Worm (Caenorhabditis elegans): ENCODE results near the gene srv-27.
"Not testable (repeated sequence)": the region's sequence is repeated elsewhere in the genome, so short reads cannot be mapped to it uniquely, and the experiment has no call there.

The srv-27 gene

DNA sequence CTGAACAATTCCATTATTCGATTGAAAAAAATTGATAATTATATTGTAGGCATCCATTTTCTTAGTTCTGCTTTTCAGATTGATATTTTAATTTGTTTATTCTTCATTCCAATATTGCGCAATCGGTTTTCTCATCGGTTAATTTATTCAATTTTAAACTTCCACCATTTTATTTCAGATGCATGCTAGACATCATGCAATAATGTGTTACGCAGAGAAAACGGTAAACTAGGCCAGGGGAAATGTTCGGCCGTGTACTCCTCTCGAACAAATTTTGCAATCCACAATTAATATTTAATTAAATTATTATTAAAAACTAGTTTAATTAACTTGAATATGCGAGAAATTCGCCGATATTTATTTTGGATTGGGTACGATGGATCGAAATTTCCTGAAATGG is 23.5 kb upstream of the srv-27 start, which contains the start of gene Y73B6BL.29 (continued):
- TF ChIP-seq ceh-18 (tag; optimal IDR thresholded peaks at IDR 0.05) (peak; percentile 27), pag-3 (tag; optimal IDR thresholded peaks at IDR 0.05; ENCODE audit: borderline replicate concordance) (no peak), ceh-22 (tag; optimal IDR thresholded peaks at IDR 0.05) (no peak), gmeb-2 (tag; optimal IDR thresholded peaks at IDR 0.05) (peak; percentile 18), ztf-16 (tag; optimal IDR thresholded peaks at IDR 0.05) (peak; percentile 17), mec-3 (tag; optimal IDR thresholded peaks at IDR 0.05; ENCODE audit: borderline replicate concordance) (peak; percentile 73), hlh-13 (GFP tag; optimal IDR thresholded peaks at IDR 0.05) (no peak), unc-86 (tag; optimal IDR thresholded peaks at IDR 0.05) (peak; percentile 12), C08G9.2 (tag; optimal IDR thresholded peaks at IDR 0.05) (peak; percentile 93), unc-42 (tag; optimal IDR thresholded peaks at IDR 0.05) (peak; percentile 82), rnt-1 (tag; optimal IDR thresholded peaks at IDR 0.05) (peak; percentile 59), pax-1 (tag; optimal IDR thresholded peaks at IDR 0.05) (peak; percentile 63), zip-5 (tag; optimal IDR thresholded peaks at IDR 0.05) (peak; percentile 84), ceh-48 (tag; optimal IDR thresholded peaks at IDR 0.05) (no peak), sox-4 (tag; optimal IDR thresholded peaks at IDR 0.05) (no peak)

DNA sequence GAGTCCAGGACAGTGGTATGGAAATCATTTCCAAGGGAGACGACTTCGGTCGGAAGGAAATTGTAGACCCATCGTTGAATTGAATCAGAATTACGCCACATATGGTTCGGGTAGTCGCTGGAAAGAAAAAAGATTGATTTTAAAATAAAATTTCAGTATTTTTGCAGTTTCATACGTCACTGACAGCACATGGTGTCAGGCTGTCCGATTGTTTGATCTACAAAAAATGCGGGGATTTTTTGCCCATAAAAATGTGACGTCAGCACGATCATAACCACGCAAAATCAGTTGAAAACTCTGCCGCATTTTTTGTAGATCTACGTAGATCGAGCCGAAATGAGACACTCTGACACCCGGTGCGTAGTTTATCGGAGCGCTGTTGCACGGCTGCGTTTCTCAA is 19.2 kb upstream of the srv-27 start, which contains the start of gene Y73B6BL.12:
Y73B6BL.12 (minus strand) TSS at position 101 of the 400 bp plus-strand sequence.
- TF ChIP-seq pag-3 (tag; optimal IDR thresholded peaks at IDR 0.05; ENCODE audit: borderline replicate concordance); lin-11 (tag; optimal IDR thresholded peaks at IDR 0.05); ahr-1 (tag; optimal IDR thresholded peaks at IDR 0.05): not testable (repeated sequence)

DNA sequence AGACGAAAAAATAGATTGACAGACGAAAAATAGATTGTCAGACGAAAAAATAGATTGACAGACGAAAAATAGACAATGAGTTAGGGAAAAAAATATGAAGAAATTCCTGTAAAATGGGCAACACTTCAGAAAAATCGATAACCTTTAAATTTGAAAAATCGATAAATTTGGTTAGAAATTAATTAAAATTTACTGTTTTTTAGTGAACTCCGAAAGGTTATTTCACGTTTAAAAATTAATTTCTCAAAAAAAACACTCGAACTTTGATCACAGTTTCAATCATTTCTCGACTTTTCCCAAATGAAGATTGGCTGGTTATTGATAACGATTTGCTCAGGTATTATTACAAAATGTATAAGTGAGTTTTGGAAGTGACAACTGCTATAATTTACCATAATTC is 9.3 kb upstream of the srv-27 start, which contains the start of gene csp-2:
csp-2 (plus strand) TSS at position 301 of the 400 bp plus-strand sequence.
- no peak for TF ChIP-seq unc-3 (GFP tag; conservative IDR thresholded peaks at IDR 0.05)
- no peak for TF ChIP-seq unc-3 (tag; optimal IDR thresholded peaks at IDR 0.05)

- no peak for TF ChIP-seq nhr-11 (tag; optimal IDR thresholded peaks at IDR 0.05)
- no peak for TF ChIP-seq hlh-6 (tag; optimal IDR thresholded peaks at IDR 0.05)
- no peak for TF ChIP-seq hlh-8 (tag; optimal IDR thresholded peaks at IDR 0.05)
- no peak for TF ChIP-seq syd-9 (tag; optimal IDR thresholded peaks at IDR 0.05)
- TF ChIP-seq T23F11.4 (GFP tag; optimal IDR thresholded peaks at IDR 0.05) = no peak
- TF ChIP-seq ceh-9 (tag; optimal IDR thresholded peaks at IDR 0.05) = no peak
- no peak for TF ChIP-seq unc-55 (GFP tag; optimal IDR thresholded peaks at IDR 0.05)
- no peak for TF ChIP-seq dve-1 (tag; optimal IDR thresholded peaks at IDR 0.05)
- TF ChIP-seq tbx-7 (tag; optimal IDR thresholded peaks at IDR 0.05) = no peak
- TF ChIP-seq unc-3 (GFP tag; conservative IDR thresholded peaks at IDR 0.05) = no peak
- no peak for TF ChIP-seq unc-3 (tag; optimal IDR thresholded peaks at IDR 0.05)
- TF ChIP-seq ceh-2 (tag; optimal IDR thresholded peaks at IDR 0.05) = no peak
- TF ChIP-seq zip-5 (tag; optimal IDR thresholded peaks at IDR 0.05) = no peak
- TF ChIP-seq sdc-2 (tag; optimal IDR thresholded peaks at IDR 0.05) = no peak
These were observed 5.5 kb upstream of the srv-27 start, which contains the start of gene srv-25 for ce11 chrIV:6303642-6304041. srv-25 (minus strand) TSS chrIV:6303742.

- TF ChIP-seq fkh-6 (tag; optimal IDR thresholded peaks at IDR 0.05) (no peak), hlh-6 (tag; optimal IDR thresholded peaks at IDR 0.05) (no peak), unc-3 (GFP tag; conservative IDR thresholded peaks at IDR 0.05) (no peak), unc-3 (tag; optimal IDR thresholded peaks at IDR 0.05) (no peak), C38D4.7 (GFP tag; optimal IDR thresholded peaks at IDR 0.05) (no peak), tbx-7 (tag; optimal IDR thresholded peaks at IDR 0.05) (no peak), dve-1 (tag; optimal IDR thresholded peaks at IDR 0.05) (no peak), ceh-45 (GFP tag; IDR thresholded peaks at IDR 0.05) (no peak), ceh-48 (tag; optimal IDR thresholded peaks at IDR 0.05) (no peak), tbx-2 (tag; optimal IDR thresholded peaks at IDR 0.05) (no peak), hlh-15 (tag; optimal IDR thresholded peaks at IDR 0.05) (no peak), ceh-14 (tag; optimal IDR thresholded peaks at IDR 0.05) (no peak), ahr-1 (tag; optimal IDR thresholded peaks at IDR 0.05) (no peak), che-1 (tag; optimal IDR thresholded peaks at IDR 0.05) (no peak), lim-6 (tag; optimal IDR thresholded peaks at IDR 0.05) (no peak), lin-11 (tag; optimal IDR thresholded peaks at IDR 0.05) (no peak)
These were observed 3.6 kb upstream of the srv-27 start, which contains the start of gene srv-26 for ce11 chrIV:6301764-6302163. srv-26 (minus strand) TSS chrIV:6301864.

Measured in whole organism, late embryonic.